Worm (Caenorhabditis elegans) whole organism, L2 larva: Measurements from ENCODE around the gene C08B11.9.

ENCODE experiments used
- aly-2 ChIP-seq: fragments of 150-350 bp; optimal IDR thresholded peaks from 2 replicates; lab custom pipeline; 2014; ENCODE audit warnings: missing biosample characterization, missing genetic modification characterization
- nhr-10 ChIP-seq: sonication (generic microtip); optimal IDR thresholded peaks from 2 replicates; lab custom pipeline; 2017; ENCODE audit warnings: missing biosample characterization, missing genetic modification characterization
- nhr-21 ChIP-seq: fragments of 150-350 bp; optimal IDR thresholded peaks from 2 replicates; lab custom pipeline; 2014; ENCODE audit warnings: missing biosample characterization, missing genetic modification characterization
- nhr-77 ChIP-seq: fragments of 150-350 bp; optimal IDR thresholded peaks from 2 replicates; lab custom pipeline; 2014; ENCODE audit warnings: missing biosample characterization, missing genetic modification characterization

- TF ChIP-seq nhr-10 = no peak
- no peak for TF ChIP-seq nhr-21 (tag; lab: Kevin White, UChicago)
- TF ChIP-seq nhr-77 (tag; lab: Kevin White, UChicago) = no peak
- no peak for TF ChIP-seq aly-2 (tag; lab: Kevin White, UChicago)
These were observed at the start of gene C08B11.9 for ce11 chrII:8037863-8038262.
